Worm (Caenorhabditis elegans) whole organism, midembryonic: ENCODE measurements around the gene mog-2.

ENCODE experiments used
- T22C8.4 ChIP-seq: fragments of 200-800 bp; sonication (Bioruptor generic); IDR thresholded peaks from 2 replicates; pipeline ENCODE4 v1.3.6; 2022; ENCODE audit warnings: missing genetic modification characterization, missing compliant biosample characterization
- cog-1 ChIP-seq: sonication (generic microtip); optimal IDR thresholded peaks from 2 replicates; lab custom pipeline; 2016; ENCODE audit warnings: missing genetic modification characterization, missing compliant biosample characterization
- flt-1 ChIP-seq: fragments of 200-800 bp; sonication (Bioruptor generic); IDR thresholded peaks from 2 replicates; pipeline ENCODE4 v1.3.6; 2022; ENCODE audit warnings: missing genetic modification characterization, missing compliant biosample characterization
- klf-2 ChIP-seq: fragments of 200-800 bp; sonication (Bioruptor generic); conservative IDR thresholded peaks from 2 replicates; pipeline ENCODE4 v1.3.6; 2022; ENCODE audit warnings: missing genetic modification reagents, missing genetic modification characterization, missing compliant biosample characterization
- med-1 ChIP-seq: sonication (generic microtip); optimal IDR thresholded peaks from 2 replicates; lab custom pipeline; 2017; ENCODE audit warnings: missing genetic modification characterization, mild to moderate bottlenecking, missing compliant biosample characterization, antibody characterized with exemption, missing genetic modification reagents; ENCODE audit not compliant: insufficient read depth
- ref-1 ChIP-seq: fragments of 200-800 bp; sonication (Bioruptor generic); conservative IDR thresholded peaks from 2 replicates; pipeline ENCODE4 v1.3.6; 2022; ENCODE audit warnings: missing genetic modification reagents, missing genetic modification characterization, missing compliant biosample characterization
- tab-1 ChIP-seq: fragments of 200-800 bp; sonication (Bioruptor generic); IDR thresholded peaks from 2 replicates; pipeline ENCODE4 v1.3.6; 2022; ENCODE audit warnings: missing genetic modification characterization, missing compliant biosample characterization
- ztf-23 ChIP-seq: fragments of 200-800 bp; sonication (Bioruptor generic); IDR thresholded peaks from 2 replicates; pipeline ENCODE4 v1.3.6; 2022; ENCODE audit warnings: missing genetic modification reagents, missing genetic modification characterization, missing compliant biosample characterization
- ztf-29 ChIP-seq: fragments of 200-800 bp; sonication (Bioruptor generic); IDR thresholded peaks from 2 replicates; pipeline ENCODE4 v1.3.6; 2022; ENCODE audit warnings: missing genetic modification reagents, missing genetic modification characterization, missing compliant biosample characterization

Gene mog-2

DNA sequence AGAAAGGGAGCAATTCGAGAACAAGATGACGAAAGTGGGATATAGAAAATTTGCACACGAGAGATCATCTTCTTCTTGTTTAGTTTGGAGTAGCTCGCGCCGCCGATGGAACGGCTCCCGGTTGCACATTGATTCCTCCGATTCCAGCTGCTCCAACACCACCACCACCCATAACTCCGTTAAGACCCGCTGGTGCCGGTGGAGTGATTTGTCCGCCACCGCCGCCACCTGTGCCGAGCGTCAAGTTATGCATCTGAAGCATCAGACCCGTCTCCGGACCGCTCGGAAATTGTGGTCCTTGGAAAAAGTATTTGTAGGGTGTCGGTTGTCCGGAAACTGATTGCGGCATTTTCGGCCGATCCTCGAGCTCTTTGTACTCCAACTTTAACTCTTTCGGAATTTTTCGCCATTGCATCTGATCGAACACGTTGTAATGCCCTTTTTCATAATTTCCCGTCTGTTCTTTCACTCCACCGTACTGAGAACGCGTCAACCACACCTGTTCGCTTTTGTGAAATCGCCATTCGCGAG lies 48.8 kb downstream of the mog-2 start:
- no peak for TF ChIP-seq cog-1 (tag; lab: Kevin White, UChicago)
- no peak for TF ChIP-seq flt-1 (GFP tag; lab: Robert Waterston, UW)
- TF ChIP-seq ref-1 (GFP tag; lab: Robert Waterston, UW), result no peak
- no peak for TF ChIP-seq tab-1 (GFP tag; lab: Robert Waterston, UW)
- no peak for TF ChIP-seq klf-2 (GFP tag; lab: Robert Waterston, UW)
- TF ChIP-seq ztf-29 (GFP tag; lab: Robert Waterston, UW), result no peak
- TF ChIP-seq med-1 (GFP tag; lab: Kevin White, UChicago), result no peak
- TF ChIP-seq ztf-23 (GFP tag; lab: Robert Waterston, UW), result no peak
- TF ChIP-seq T22C8.4 (GFP tag; lab: Robert Waterston, UW), result no peak

DNA sequence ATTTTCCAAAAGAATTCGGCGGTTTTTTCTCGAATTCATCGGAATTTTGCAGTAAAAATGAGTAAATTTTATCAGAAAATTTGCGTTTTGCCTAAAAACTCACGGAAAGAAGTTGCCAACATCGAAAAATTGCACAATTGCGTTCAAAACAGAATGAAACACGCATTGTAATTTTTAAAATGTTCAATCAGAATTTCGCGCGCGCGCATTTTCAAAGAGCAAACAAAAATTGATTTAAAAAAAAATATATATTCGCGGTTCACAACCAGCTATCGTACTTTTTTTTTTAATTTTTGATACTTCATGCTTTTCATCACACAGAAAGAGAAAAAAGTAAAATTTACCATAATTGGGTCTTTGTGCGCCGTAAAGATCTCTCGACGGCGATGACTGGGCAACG lies 50.7 kb downstream of the mog-2 start:
- TF ChIP-seq cog-1 (tag; lab: Kevin White, UChicago) (no peak), ztf-29 (GFP tag; lab: Robert Waterston, UW) (no peak), ref-1 (GFP tag; lab: Robert Waterston, UW) (no peak), tab-1 (GFP tag; lab: Robert Waterston, UW) (no peak), T22C8.4 (GFP tag; lab: Robert Waterston, UW) (no peak), klf-2 (GFP tag; lab: Robert Waterston, UW) (no peak), med-1 (GFP tag; lab: Kevin White, UChicago) (no peak), flt-1 (GFP tag; lab: Robert Waterston, UW) (no peak), ztf-23 (GFP tag; lab: Robert Waterston, UW) (no peak)
